Worm (Caenorhabditis elegans): ENCODE measurements around the gene str-118.

DNA sequence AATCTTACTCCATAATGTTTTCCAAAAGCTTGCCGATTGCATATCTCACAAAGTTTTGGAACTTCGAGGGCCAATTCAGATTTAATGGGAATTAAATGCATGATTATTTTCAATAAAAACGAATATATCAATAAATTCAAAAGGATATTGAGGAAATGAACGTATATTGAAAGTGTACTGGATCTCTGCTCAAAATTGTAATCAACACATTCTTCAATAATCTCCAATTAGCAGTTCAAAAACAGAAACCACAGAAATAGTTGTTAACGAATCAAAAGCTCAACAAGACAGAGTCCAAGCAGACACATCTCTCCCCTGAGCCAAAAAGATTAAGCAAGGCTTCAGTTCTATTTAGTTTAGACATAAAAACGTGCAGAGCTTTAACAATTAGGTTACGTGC lies 18.6 kb downstream of the str-118 start, which contains the start of gene nhr-192:
- TF ChIP-seq nhr-237 (tag; optimal IDR thresholded peaks at IDR 0.05) (no peak), nhr-76 (tag; optimal IDR thresholded peaks at IDR 0.05) (no peak), lin-15B (tag; optimal IDR thresholded peaks at IDR 0.05) (no peak)
